Worm (Caenorhabditis elegans) whole organism, young adult: ENCODE measurements around the gene idi-1.

ENCODE experiments used
- B0336.3 ChIP-seq: fragments of 200-800 bp; sonication (Bioruptor generic); IDR thresholded peaks from 2 replicates; pipeline ENCODE4 v1.3.6; 2022; ENCODE audit warnings: missing genetic modification characterization, missing compliant biosample characterization
- C17E4.6 ChIP-seq: fragments of 200-800 bp; sonication (Bioruptor generic); IDR thresholded peaks from 2 replicates; pipeline ENCODE4 v1.3.6; 2022; ENCODE audit warnings: missing genetic modification reagents, missing genetic modification characterization, missing compliant biosample characterization
- F10E7.11 ChIP-seq: sonication (generic microtip); optimal IDR thresholded peaks from 2 replicates; lab custom pipeline; 2017; ENCODE audit warnings: mild to moderate bottlenecking, missing genetic modification characterization, moderate library complexity, missing compliant biosample characterization
- F22D6.2 ChIP-seq: sonication (generic microtip); optimal IDR thresholded peaks from 2 replicates; lab custom pipeline; 2016; ENCODE audit warnings: mild to moderate bottlenecking, missing genetic modification characterization, missing compliant biosample characterization
- F23B12.7 ChIP-seq: sonication (generic microtip); optimal IDR thresholded peaks from 2 replicates; lab custom pipeline; 2017; ENCODE audit warnings: missing genetic modification characterization, mild to moderate bottlenecking, missing compliant biosample characterization, antibody characterized with exemption, moderate library complexity; ENCODE audit not compliant: insufficient read depth
- F39B2.1 ChIP-seq: fragments of 200-800 bp; sonication (Bioruptor generic); IDR thresholded peaks from 2 replicates; pipeline ENCODE4 v1.3.6; 2022; ENCODE audit warnings: missing genetic modification reagents, missing genetic modification characterization, missing compliant biosample characterization
- F55B11.4 ChIP-seq: sonication (generic microtip); optimal IDR thresholded peaks from 2 replicates; lab custom pipeline; 2016; ENCODE audit warnings: missing compliant biosample characterization, missing genetic modification characterization, borderline replicate concordance; ENCODE audit not compliant: insufficient read depth
- F57C9.4 ChIP-seq: sonication (generic microtip); optimal IDR thresholded peaks from 2 replicates; lab custom pipeline; 2017; ENCODE audit warnings: mild to moderate bottlenecking, missing genetic modification characterization, missing compliant biosample characterization
- K11D2.4 ChIP-seq: fragments of 200-800 bp; sonication (Bioruptor generic); IDR thresholded peaks from 2 replicates; pipeline ENCODE4 v1.3.6; 2022; ENCODE audit warnings: missing genetic modification reagents, missing genetic modification characterization, missing compliant biosample characterization
- K12H6.12 ChIP-seq: fragments of 200-800 bp; sonication (Bioruptor generic); optimal IDR thresholded peaks from 2 replicates; lab custom pipeline; 2018; ENCODE audit warnings: mild to moderate bottlenecking, missing genetic modification characterization, missing compliant biosample characterization
- T07F8.4 ChIP-seq: sonication (generic microtip); optimal IDR thresholded peaks from 2 replicates; lab custom pipeline; 2016; ENCODE audit warnings: mild to moderate bottlenecking, missing genetic modification characterization, moderate library complexity, missing compliant biosample characterization
- Y53G8AR.9 ChIP-seq: fragments of 200-800 bp; sonication (Bioruptor generic); conservative IDR thresholded peaks from 2 replicates; pipeline ENCODE4 v1.3.6; 2022; ENCODE audit warnings: missing genetic modification reagents, missing genetic modification characterization, missing compliant biosample characterization
- Y79H2A.3 ChIP-seq: fragments of 200-800 bp; sonication (Bioruptor generic); conservative IDR thresholded peaks from 2 replicates; pipeline ENCODE4 v1.3.6; 2022; ENCODE audit warnings: missing genetic modification reagents, missing genetic modification characterization, missing compliant biosample characterization
- ama-1 ChIP-seq, 3 experiments: fragments of 150-350 bp in 1 of 3; sonication (generic microtip) in 2 of 3; optimal IDR thresholded peaks; 2 replicates each; lab custom pipeline; 2014 to 2018; ENCODE audit warnings: missing biosample characterization in 2 of 3, missing genetic modification characterization in 2 of 3, missing genetic modification reagents in 2 of 3
- bed-1 ChIP-seq: fragments of 200-800 bp; sonication (Bioruptor generic); IDR thresholded peaks from 2 replicates; pipeline ENCODE4 v1.3.6; 2022; ENCODE audit warnings: missing genetic modification reagents, missing genetic modification characterization, missing compliant biosample characterization
- ccch-3 ChIP-seq: fragments of 200-800 bp; sonication (Bioruptor generic); optimal IDR thresholded peaks from 2 replicates; lab custom pipeline; 2018; ENCODE audit warnings: mild to moderate bottlenecking, missing genetic modification characterization, missing compliant biosample characterization
- ceh-27 ChIP-seq: fragments of 200-800 bp; sonication (Bioruptor generic); optimal IDR thresholded peaks from 2 replicates; lab custom pipeline; 2018; ENCODE audit warnings: mild to moderate bottlenecking, missing genetic modification characterization, moderate library complexity, missing compliant biosample characterization
- chd-7 ChIP-seq: sonication (generic microtip); optimal IDR thresholded peaks from 2 replicates; lab custom pipeline; 2016; ENCODE audit warnings: mild to moderate bottlenecking, missing genetic modification characterization, moderate library complexity, missing compliant biosample characterization
- hmg-1.2 ChIP-seq: fragments of 200-800 bp; sonication (Bioruptor generic); IDR thresholded peaks from 2 replicates; pipeline ENCODE4 v1.3.6; 2022; ENCODE audit warnings: missing genetic modification reagents, missing genetic modification characterization, missing compliant biosample characterization
- lag-1 ChIP-seq: fragments of 200-800 bp; sonication (Bioruptor generic); IDR thresholded peaks from 2 replicates; pipeline ENCODE4 v1.3.6; 2022; ENCODE audit warnings: missing genetic modification reagents, missing genetic modification characterization, missing compliant biosample characterization
- let-607 ChIP-seq, 2 experiments: fragments of 200-800 bp in 1 of 2; sonication (Bioruptor generic) in 1 of 2; sonication (generic microtip) in 1 of 2; optimal IDR thresholded peaks; 2 replicates each; lab custom pipeline; 2016 to 2018; ENCODE audit warnings: mild to moderate bottlenecking in 2 of 2, missing compliant biosample characterization in 2 of 2, missing genetic modification characterization in 2 of 2, moderate library complexity in 2 of 2, missing genotype in 1 of 2
- lsl-1 ChIP-seq: fragments of 200-800 bp; sonication (Bioruptor generic); optimal IDR thresholded peaks from 2 replicates; lab custom pipeline; 2018; ENCODE audit warnings: mild to moderate bottlenecking, missing genetic modification characterization, moderate library complexity, missing compliant biosample characterization
- madf-6 ChIP-seq: fragments of 200-800 bp; sonication (Bioruptor generic); IDR thresholded peaks from 2 replicates; pipeline ENCODE4 v1.3.6; 2022; ENCODE audit warnings: missing genetic modification reagents, missing genetic modification characterization, missing compliant biosample characterization
- madf-8 ChIP-seq: fragments of 200-800 bp; sonication (Bioruptor generic); conservative IDR thresholded peaks from 2 replicates; pipeline ENCODE4 v1.3.6; 2022; ENCODE audit warnings: missing genetic modification reagents, missing genetic modification characterization, missing compliant biosample characterization
- mcd-1 ChIP-seq: fragments of 200-800 bp; sonication (Bioruptor generic); IDR thresholded peaks from 2 replicates; pipeline ENCODE4 v1.3.6; 2022; ENCODE audit warnings: missing genetic modification reagents, missing genetic modification characterization, missing compliant biosample characterization
- nfyb-1 ChIP-seq: fragments of 200-800 bp; sonication (Bioruptor generic); IDR thresholded peaks from 2 replicates; pipeline ENCODE4 v1.3.6; 2022; ENCODE audit warnings: missing genetic modification reagents, missing genetic modification characterization, missing compliant biosample characterization
- nhr-120 ChIP-seq: fragments of 200-800 bp; sonication (Bioruptor generic); IDR thresholded peaks from 2 replicates; pipeline ENCODE4 v1.3.6; 2022; ENCODE audit warnings: missing genetic modification characterization, missing compliant biosample characterization
- nhr-179 ChIP-seq: sonication (generic microtip); optimal IDR thresholded peaks from 2 replicates; lab custom pipeline; 2016; ENCODE audit warnings: mild to moderate bottlenecking, missing genetic modification characterization, missing compliant biosample characterization
- nhr-27 ChIP-seq: fragments of 200-800 bp; sonication (Bioruptor generic); optimal IDR thresholded peaks from 2 replicates; lab custom pipeline; 2018; ENCODE audit warnings: mild to moderate bottlenecking, missing genetic modification characterization, moderate library complexity, missing compliant biosample characterization
- rec-8 ChIP-seq, 2 experiments: sonication (generic microtip); optimal IDR thresholded peaks; 2 replicates each; lab custom pipeline; 2016; ENCODE audit warnings: mild to moderate bottlenecking in 2 of 2, missing genetic modification characterization in 2 of 2, missing genetic modification reagents in 2 of 2, missing genotype in 2 of 2, missing biosample characterization in 1 of 2, missing compliant biosample characterization in 1 of 2, moderate library complexity in 1 of 2
- rpc-1 ChIP-seq, 2 experiments: fragments of 150-350 bp in 1 of 2; sonication (generic microtip) in 1 of 2; optimal IDR thresholded peaks; 2 replicates each; lab custom pipeline; 2014 to 2018; ENCODE audit warnings: missing biosample characterization in 1 of 2, missing genetic modification characterization in 1 of 2, missing genetic modification reagents in 1 of 2, missing genotype in 1 of 2
- snpc-1.3 ChIP-seq: sonication (generic microtip); optimal IDR thresholded peaks from 2 replicates; lab custom pipeline; 2017; ENCODE audit warnings: missing genetic modification characterization, mild to moderate bottlenecking, missing compliant biosample characterization, antibody characterized with exemption, moderate library complexity, missing genotype, missing genetic modification reagents; ENCODE audit not compliant: insufficient read depth
- sptf-2 ChIP-seq: fragments of 200-800 bp; sonication (Bioruptor generic); optimal IDR thresholded peaks from 2 replicates; lab custom pipeline; 2018; ENCODE audit warnings: mild to moderate bottlenecking, missing genetic modification characterization, missing compliant biosample characterization
- tlf-1 ChIP-seq: fragments of 200-800 bp; sonication (Bioruptor generic); optimal IDR thresholded peaks from 2 replicates; lab custom pipeline; 2018; ENCODE audit warnings: mild to moderate bottlenecking, missing genetic modification characterization, missing compliant biosample characterization
- xnd-1 ChIP-seq: sonication (generic microtip); optimal IDR thresholded peaks from 2 replicates; lab custom pipeline; 2016; ENCODE audit warnings: missing genotype, missing genetic modification reagents, missing genetic modification characterization, missing compliant biosample characterization
- zfh-2 ChIP-seq: fragments of 200-800 bp; sonication (Bioruptor generic); conservative IDR thresholded peaks from 2 replicates; pipeline ENCODE4 v1.3.6; 2022; ENCODE audit warnings: missing genetic modification reagents, missing genetic modification characterization, missing compliant biosample characterization
- zim-3 ChIP-seq: sonication (generic microtip); optimal IDR thresholded peaks from 2 replicates; lab custom pipeline; 2017; ENCODE audit warnings: mild to moderate bottlenecking, missing genetic modification characterization, moderate library complexity, missing compliant biosample characterization
- ztf-26 ChIP-seq: sonication (generic microtip); optimal IDR thresholded peaks from 2 replicates; lab custom pipeline; 2017; ENCODE audit warnings: missing genetic modification characterization, missing compliant biosample characterization
- ztf-3 ChIP-seq: fragments of 200-800 bp; sonication (Bioruptor generic); optimal IDR thresholded peaks from 2 replicates; lab custom pipeline; 2018; ENCODE audit warnings: mild to moderate bottlenecking, missing genetic modification characterization, missing compliant biosample characterization

The idi-1 gene

DNA sequence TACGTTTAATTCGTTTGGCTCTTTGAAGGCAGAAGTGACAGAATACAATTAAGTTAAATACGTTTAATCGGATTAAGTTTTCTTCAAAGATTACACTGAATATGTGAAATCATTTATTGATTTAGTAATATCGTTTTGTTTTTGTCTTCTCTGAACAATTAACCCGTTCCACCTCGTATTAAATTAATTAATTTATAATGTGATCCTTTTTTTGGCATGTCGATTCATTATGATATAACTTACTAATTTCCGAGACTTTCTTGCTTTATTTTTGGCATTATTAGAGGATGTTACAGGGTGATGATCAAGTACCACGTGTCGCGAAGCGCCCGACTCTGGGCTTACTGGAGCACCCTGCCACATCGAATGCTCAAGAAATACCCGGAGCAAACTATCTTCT is 47.3 kb upstream of the idi-1 start, which contains the start of gene K12H4.5:
Gene K12H4.5, plus strand, starts transcription at position 301 of the 400 bp plus-strand sequence.
- no peak for TF ChIP-seq C17E4.6 (GFP tag; lab: Robert Waterston, UW)
- no peak for TF ChIP-seq B0336.3
- no peak for TF ChIP-seq lag-1
- TF ChIP-seq xnd-1 = no peak
- TF ChIP-seq ama-1 (optimal IDR thresholded peaks at IDR 0.05; lab: Kevin White, UChicago) = no peak
- no peak for TF ChIP-seq ama-1 (GFP tag; optimal IDR thresholded peaks at IDR 0.05; lab: Kevin White, UChicago)
- TF ChIP-seq F39B2.1 (GFP tag; lab: Robert Waterston, UW) = no peak
- TF ChIP-seq rpc-1 (optimal IDR thresholded peaks at IDR 0.05; lab: Kevin White, UChicago) = no peak
- TF ChIP-seq rpc-1 (tag; optimal IDR thresholded peaks at IDR 0.05; lab: Kevin White, UChicago) = no peak
- TF ChIP-seq Y53G8AR.9 (GFP tag; lab: Robert Waterston, UW) = no peak
- no peak for TF ChIP-seq nfyb-1 (GFP tag; lab: Robert Waterston, UW)
- TF ChIP-seq bed-1 (GFP tag; lab: Robert Waterston, UW) = no peak
- TF ChIP-seq T07F8.4 (tag; lab: Kevin White, UChicago) = no peak
- no peak for TF ChIP-seq let-607 (tag; optimal IDR thresholded peaks at IDR 0.05; lab: Kevin White, UChicago)
- no peak for TF ChIP-seq F23B12.7 (tag; lab: Kevin White, UChicago)

DNA sequence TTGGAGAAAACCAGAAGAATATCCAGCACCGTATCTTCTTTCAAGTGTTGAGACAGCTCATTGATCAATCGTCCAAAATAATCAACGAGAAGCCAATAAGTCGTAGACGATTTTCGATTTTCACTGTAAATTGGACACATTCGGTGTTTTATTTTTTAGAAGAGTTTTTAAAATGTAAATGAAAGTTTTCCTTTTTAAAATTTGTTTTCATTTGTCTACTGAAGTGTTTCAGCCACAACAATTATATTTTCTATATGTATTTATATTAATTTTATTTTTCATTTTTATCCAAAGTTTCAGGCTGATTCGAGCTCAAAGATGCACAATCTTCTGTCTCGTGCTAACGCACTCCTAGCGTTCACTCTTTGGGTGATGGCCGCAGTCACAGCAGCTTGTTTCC is 46.8 kb upstream of the idi-1 start, which contains the start of gene spcs-3:
Gene spcs-3, plus strand, starts transcription at position 301 of the 400 bp plus-strand sequence.
- TF ChIP-seq F57C9.4 = no peak
- TF ChIP-seq B0336.3 = 0 out of 2 replicates have a peak, but pooled peaks have one; percentile 22
- TF ChIP-seq F39B2.1 (GFP tag; lab: Robert Waterston, UW) = no peak
- no peak for TF ChIP-seq F55B11.4 (tag; lab: Kevin White, UChicago)
- TF ChIP-seq Y79H2A.3 (GFP tag; lab: Robert Waterston, UW) = no peak
- no peak for TF ChIP-seq lsl-1 (GFP tag; lab: Kevin White, UChicago)

DNA sequence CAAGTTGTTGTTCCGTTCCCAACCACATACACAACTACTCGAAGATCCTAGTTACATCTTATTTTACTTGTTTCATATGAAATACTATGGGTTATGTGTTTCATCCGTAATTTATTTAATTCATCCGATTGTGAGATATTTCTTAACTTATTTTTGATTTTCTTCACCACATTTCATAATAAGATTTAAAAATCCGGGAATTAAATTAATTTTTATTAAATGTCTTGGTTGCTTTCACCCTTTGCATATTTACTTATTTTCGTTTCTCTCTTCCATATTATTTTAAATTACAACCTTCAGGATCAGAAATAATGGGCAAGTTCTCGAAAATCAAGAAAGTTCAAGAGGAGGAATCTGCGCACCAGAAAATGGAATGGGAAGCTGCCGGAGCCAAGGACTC is 45.8 kb upstream of the idi-1 start, which contains the start of gene K12H4.3:
Gene K12H4.3, plus strand, starts transcription at position 301 of the 400 bp plus-strand sequence.
- no peak for TF ChIP-seq ztf-26
- no peak for TF ChIP-seq K11D2.4 (GFP tag; lab: Robert Waterston, UW)
- no peak for TF ChIP-seq ccch-3
- TF ChIP-seq nhr-27 (tag; lab: Kevin White, UChicago) = no peak
- TF ChIP-seq ceh-27 (GFP tag; lab: Kevin White, UChicago) = no peak
- TF ChIP-seq F39B2.1 (GFP tag; lab: Robert Waterston, UW) = no peak
- no peak for TF ChIP-seq tlf-1
- no peak for TF ChIP-seq ama-1 (optimal IDR thresholded peaks at IDR 0.05; lab: Kevin White, UChicago)
- no peak for TF ChIP-seq ama-1 (GFP tag; optimal IDR thresholded peaks at IDR 0.05; lab: Kevin White, UChicago)
- TF ChIP-seq ztf-3 (GFP tag; lab: Kevin White, UChicago) = no peak
- TF ChIP-seq sptf-2 = no peak
- TF ChIP-seq madf-8 = no peak
- no peak for TF ChIP-seq let-607 (tag; optimal IDR thresholded peaks at IDR 0.05; lab: Kevin White, UChicago)
- no peak for TF ChIP-seq rec-8 (tag; optimal IDR thresholded peaks at IDR 0.05; lab: Kevin White, UChicago)
- TF ChIP-seq mcd-1 = no peak
- no peak for TF ChIP-seq bed-1 (GFP tag; lab: Robert Waterston, UW)

DNA sequence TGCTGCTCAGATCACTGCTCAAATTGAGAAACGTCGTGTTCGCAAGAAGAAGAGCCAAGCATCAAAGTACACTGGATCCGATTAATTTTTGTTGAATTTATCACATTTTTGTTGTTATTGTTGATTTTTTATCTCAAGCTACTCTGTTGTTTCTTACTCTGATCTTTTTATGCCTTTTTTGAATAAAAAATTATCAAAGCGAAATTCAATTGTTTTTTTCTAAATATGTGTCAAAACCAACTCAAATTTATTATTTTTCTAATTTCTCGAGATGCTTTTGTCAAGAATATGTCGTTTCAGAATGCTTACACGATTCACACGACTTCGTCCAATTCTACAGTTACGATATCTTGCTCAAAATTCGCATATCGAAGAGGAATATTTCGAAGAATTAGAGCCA is 44.1 kb upstream of the idi-1 start, which contains the start of gene K12H4.2:
Gene K12H4.2, plus strand, starts transcription at position 301 of the 400 bp plus-strand sequence.
- TF ChIP-seq zfh-2 (GFP tag; lab: Robert Waterston, UW) (no peak), F10E7.11 (tag; lab: Kevin White, UChicago) (no peak), K12H6.12 (tag; lab: Kevin White, UChicago) (no peak), F22D6.2 (no peak), nhr-120 (no peak), hmg-1.2 (no peak), snpc-1.3 (tag; lab: Kevin White, UChicago) (no peak), madf-6 (GFP tag; lab: Robert Waterston, UW) (no peak), chd-7 (no peak), zim-3 (no peak), nhr-179 (tag; lab: Kevin White, UChicago) (no peak), ccch-3 (no peak)
